Fruit fly (Drosophila melanogaster): ENCODE measurements around the gene CG7024.
A peak's percentile ranks its signal among the peaks of the same experiment; 100 is the strongest.

The CG7024 gene

dm6 chrX:4686150-4686549, 19.0 kb upstream of the CG7024 start:
- TF ChIP-seq CG12768 (GFP tag; optimal IDR thresholded peaks at IDR 0.05) (peak; percentile 57), CG7101 (tag; optimal IDR thresholded peaks at IDR 0.05) (peak; percentile 40), Mnt (GFP tag; optimal IDR thresholded peaks at IDR 0.05) (peak; percentile 61), Hr96 (GFP tag; optimal IDR thresholded peaks at IDR 0.05) (no peak), kay (GFP tag; ENCODE audit: borderline replicate concordance) (peak; percentile 87), tj (GFP tag; optimal IDR thresholded peaks at IDR 0.05) (peak; percentile 86), CG7045 (GFP tag; optimal IDR thresholded peaks at IDR 0.05) (peak; percentile 43), cnc (optimal IDR thresholded peaks at IDR 0.05) (no peak), CG5204 (GFP tag; optimal IDR thresholded peaks at IDR 0.05) (no peak), CG11617 (GFP tag; optimal IDR thresholded peaks at IDR 0.05) (peak; percentile 69), CG14711 (tag; optimal IDR thresholded peaks at IDR 0.05) (no peak), Clk (GFP tag; optimal IDR thresholded peaks at IDR 0.05) (no peak), CG33017 (tag; optimal IDR thresholded peaks at IDR 0.05) (no peak), ovo (GFP tag; optimal IDR thresholded peaks at IDR 0.05) (no peak), CG1620 (GFP tag; optimal IDR thresholded peaks at IDR 0.05) (no peak), bab1 (GFP tag; optimal IDR thresholded peaks at IDR 0.05) (peak; percentile 14), pad (GFP tag; optimal IDR thresholded peaks at IDR 0.05) (peak; percentile 63), cic (GFP tag; optimal IDR thresholded peaks at IDR 0.05) (peak; percentile 61), Crg-1 (GFP tag; optimal IDR thresholded peaks at IDR 0.05) (no peak)

- TF ChIP-seq CG12768 (GFP tag; optimal IDR thresholded peaks at IDR 0.05): no peak
- no peak for TF ChIP-seq ovo (GFP tag; optimal IDR thresholded peaks at IDR 0.05)
- no peak for TF ChIP-seq Hr96 (GFP tag; optimal IDR thresholded peaks at IDR 0.05)
- peak; percentile 18 for TF ChIP-seq toe (GFP tag; optimal IDR thresholded peaks at IDR 0.05)
- no peak for TF ChIP-seq Clk (GFP tag; optimal IDR thresholded peaks at IDR 0.05)
Observed at dm6 chrX:4686723-4687122, 18.4 kb upstream of the CG7024 start, which contains the start of gene Pp2C1. Gene Pp2C1, minus strand, starts transcription at chrX:4686903.

dm6 chrX:4687778-4688399, 17.2 kb upstream of the CG7024 start, which contains the start of gene ctp:
Gene ctp, plus strand, starts transcription at chrX:4687800.
- TF ChIP-seq CG5204 (GFP tag; optimal IDR thresholded peaks at IDR 0.05) (peak; percentile 68), CG12768 (GFP tag; optimal IDR thresholded peaks at IDR 0.05) (peak; percentile 26), CG1620 (GFP tag; optimal IDR thresholded peaks at IDR 0.05) (peak; percentile 77), CG7101 (tag; optimal IDR thresholded peaks at IDR 0.05) (peak; percentile 59), Crg-1 (GFP tag; optimal IDR thresholded peaks at IDR 0.05) (peak; percentile 44), tj (GFP tag; optimal IDR thresholded peaks at IDR 0.05) (peak; percentile 72), ovo (GFP tag; optimal IDR thresholded peaks at IDR 0.05) (peak; percentile 92), bab1 (GFP tag; optimal IDR thresholded peaks at IDR 0.05) (peak; percentile 90), Mnt (GFP tag; optimal IDR thresholded peaks at IDR 0.05) (peak; percentile 77), CG7045 (GFP tag; optimal IDR thresholded peaks at IDR 0.05) (peak; percentile 4), Hr96 (GFP tag; optimal IDR thresholded peaks at IDR 0.05) (peak; percentile 72), cic (GFP tag; optimal IDR thresholded peaks at IDR 0.05) (peak; percentile 29), cnc (optimal IDR thresholded peaks at IDR 0.05) (no peak), CG14711 (tag; optimal IDR thresholded peaks at IDR 0.05) (peak; percentile 44), kay (GFP tag; ENCODE audit: borderline replicate concordance) (no peak), pad (GFP tag; optimal IDR thresholded peaks at IDR 0.05) (peak; percentile 66), toe (GFP tag; optimal IDR thresholded peaks at IDR 0.05) (peak; percentile 59), Clk (GFP tag; optimal IDR thresholded peaks at IDR 0.05) (no peak), CG33017 (tag; optimal IDR thresholded peaks at IDR 0.05) (peak; percentile 51), CG11617 (GFP tag; optimal IDR thresholded peaks at IDR 0.05) (peak; percentile 53)

- TF ChIP-seq Crg-1 (GFP tag; optimal IDR thresholded peaks at IDR 0.05) (no peak), CG11617 (GFP tag; optimal IDR thresholded peaks at IDR 0.05) (no peak), cnc (optimal IDR thresholded peaks at IDR 0.05) (no peak), kay (GFP tag; ENCODE audit: borderline replicate concordance) (no peak), CG14711 (tag; optimal IDR thresholded peaks at IDR 0.05) (no peak), Clk (GFP tag; optimal IDR thresholded peaks at IDR 0.05) (no peak), toe (GFP tag; optimal IDR thresholded peaks at IDR 0.05) (no peak), CG33017 (tag; optimal IDR thresholded peaks at IDR 0.05) (no peak), pad (GFP tag; optimal IDR thresholded peaks at IDR 0.05) (no peak), Mnt (GFP tag; optimal IDR thresholded peaks at IDR 0.05) (no peak), CG5204 (GFP tag; optimal IDR thresholded peaks at IDR 0.05) (no peak), ovo (GFP tag; optimal IDR thresholded peaks at IDR 0.05) (no peak), Hr96 (GFP tag; optimal IDR thresholded peaks at IDR 0.05) (no peak), cic (GFP tag; optimal IDR thresholded peaks at IDR 0.05) (no peak), CG12768 (GFP tag; optimal IDR thresholded peaks at IDR 0.05) (no peak), tj (GFP tag; optimal IDR thresholded peaks at IDR 0.05) (no peak), CG7045 (GFP tag; optimal IDR thresholded peaks at IDR 0.05) (no peak)
Observed at dm6 chrX:4690767-4691166, 14.3 kb upstream of the CG7024 start.

dm6 chrX:4691226-4691625, 13.9 kb upstream of the CG7024 start:
- peak; percentile 63 for TF ChIP-seq CG14711 (tag; optimal IDR thresholded peaks at IDR 0.05)
- peak; percentile 42 for TF ChIP-seq CG12768 (GFP tag; optimal IDR thresholded peaks at IDR 0.05)
- no peak for TF ChIP-seq pad (GFP tag; optimal IDR thresholded peaks at IDR 0.05)
- TF ChIP-seq Mnt (GFP tag; optimal IDR thresholded peaks at IDR 0.05): peak; percentile 3
- TF ChIP-seq bab1 (GFP tag; optimal IDR thresholded peaks at IDR 0.05): no peak
- peak; percentile 47 for TF ChIP-seq CG33017 (tag; optimal IDR thresholded peaks at IDR 0.05)
- TF ChIP-seq CG7101 (tag; optimal IDR thresholded peaks at IDR 0.05): peak; percentile 60
- TF ChIP-seq CG1620 (GFP tag; optimal IDR thresholded peaks at IDR 0.05): no peak
- no peak for TF ChIP-seq Clk (GFP tag; optimal IDR thresholded peaks at IDR 0.05)
- peak; percentile 62 for TF ChIP-seq CG7045 (GFP tag; optimal IDR thresholded peaks at IDR 0.05)
- no peak for TF ChIP-seq CG11617 (GFP tag; optimal IDR thresholded peaks at IDR 0.05)
- TF ChIP-seq tj (GFP tag; optimal IDR thresholded peaks at IDR 0.05): peak; percentile 11
- no peak for TF ChIP-seq Hr96 (GFP tag; optimal IDR thresholded peaks at IDR 0.05)
- TF ChIP-seq Crg-1 (GFP tag; optimal IDR thresholded peaks at IDR 0.05): no peak
- no peak for TF ChIP-seq cic (GFP tag; optimal IDR thresholded peaks at IDR 0.05)
- TF ChIP-seq cnc (optimal IDR thresholded peaks at IDR 0.05): no peak
- TF ChIP-seq kay (GFP tag; ENCODE audit: borderline replicate concordance): no peak

All from whole organism, adult.